Worm (Caenorhabditis elegans) whole organism, midembryonic: ENCODE results near the gene ctg-2.

Experiments used
- T22C8.4 ChIP-seq: fragments of 200-800 bp; sonication (Bioruptor generic); IDR thresholded peaks from 2 replicates; pipeline ENCODE4 v1.3.6; 2022; ENCODE audit warnings: missing genetic modification characterization, missing compliant biosample characterization
- cog-1 ChIP-seq: sonication (generic microtip); optimal IDR thresholded peaks from 2 replicates; lab custom pipeline; 2016; ENCODE audit warnings: missing genetic modification characterization, missing compliant biosample characterization
- flt-1 ChIP-seq: fragments of 200-800 bp; sonication (Bioruptor generic); IDR thresholded peaks from 2 replicates; pipeline ENCODE4 v1.3.6; 2022; ENCODE audit warnings: missing genetic modification characterization, missing compliant biosample characterization
- klf-2 ChIP-seq: fragments of 200-800 bp; sonication (Bioruptor generic); conservative IDR thresholded peaks from 2 replicates; pipeline ENCODE4 v1.3.6; 2022; ENCODE audit warnings: missing genetic modification reagents, missing genetic modification characterization, missing compliant biosample characterization
- med-1 ChIP-seq: sonication (generic microtip); optimal IDR thresholded peaks from 2 replicates; lab custom pipeline; 2017; ENCODE audit warnings: missing genetic modification characterization, mild to moderate bottlenecking, missing compliant biosample characterization, antibody characterized with exemption, missing genetic modification reagents; ENCODE audit not compliant: insufficient read depth
- ref-1 ChIP-seq: fragments of 200-800 bp; sonication (Bioruptor generic); conservative IDR thresholded peaks from 2 replicates; pipeline ENCODE4 v1.3.6; 2022; ENCODE audit warnings: missing genetic modification reagents, missing genetic modification characterization, missing compliant biosample characterization
- tab-1 ChIP-seq: fragments of 200-800 bp; sonication (Bioruptor generic); IDR thresholded peaks from 2 replicates; pipeline ENCODE4 v1.3.6; 2022; ENCODE audit warnings: missing genetic modification characterization, missing compliant biosample characterization
- ztf-23 ChIP-seq: fragments of 200-800 bp; sonication (Bioruptor generic); IDR thresholded peaks from 2 replicates; pipeline ENCODE4 v1.3.6; 2022; ENCODE audit warnings: missing genetic modification reagents, missing genetic modification characterization, missing compliant biosample characterization
- ztf-29 ChIP-seq: fragments of 200-800 bp; sonication (Bioruptor generic); IDR thresholded peaks from 2 replicates; pipeline ENCODE4 v1.3.6; 2022; ENCODE audit warnings: missing genetic modification reagents, missing genetic modification characterization, missing compliant biosample characterization

ctg-2 gene

DNA sequence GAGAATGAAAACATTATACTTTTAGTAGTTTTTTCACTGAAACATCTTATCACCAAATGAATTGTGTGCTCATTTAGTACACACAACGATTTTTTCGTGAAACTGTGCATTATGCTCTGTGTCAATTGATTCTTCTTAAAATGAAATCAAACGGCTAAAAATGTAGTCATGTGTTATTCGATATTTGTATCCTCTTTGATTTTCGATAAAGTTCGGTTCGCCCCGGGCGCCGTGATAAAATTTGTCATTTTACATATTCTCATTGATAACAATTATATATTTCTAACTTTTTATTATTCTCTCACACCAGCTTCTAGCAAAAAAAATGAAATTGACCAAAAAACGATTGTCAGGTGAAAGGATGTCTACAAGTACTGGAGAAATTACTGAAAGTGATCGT lies at the start of gene ctg-2:
ctg-2 (plus strand) TSS at position 326 of the 400 bp plus-strand sequence.
- TF ChIP-seq ztf-29 (GFP tag; lab: Robert Waterston, UW), result no peak
- TF ChIP-seq ref-1 (GFP tag; lab: Robert Waterston, UW), result no peak
- no peak for TF ChIP-seq ztf-23 (GFP tag; lab: Robert Waterston, UW)
- TF ChIP-seq cog-1, result no peak
- no peak for TF ChIP-seq T22C8.4
- no peak for TF ChIP-seq klf-2 (GFP tag; lab: Robert Waterston, UW)
- no peak for TF ChIP-seq flt-1 (GFP tag; lab: Robert Waterston, UW)
- no peak for TF ChIP-seq tab-1 (GFP tag; lab: Robert Waterston, UW)
- no peak for TF ChIP-seq med-1 (GFP tag; lab: Kevin White, UChicago)

DNA sequence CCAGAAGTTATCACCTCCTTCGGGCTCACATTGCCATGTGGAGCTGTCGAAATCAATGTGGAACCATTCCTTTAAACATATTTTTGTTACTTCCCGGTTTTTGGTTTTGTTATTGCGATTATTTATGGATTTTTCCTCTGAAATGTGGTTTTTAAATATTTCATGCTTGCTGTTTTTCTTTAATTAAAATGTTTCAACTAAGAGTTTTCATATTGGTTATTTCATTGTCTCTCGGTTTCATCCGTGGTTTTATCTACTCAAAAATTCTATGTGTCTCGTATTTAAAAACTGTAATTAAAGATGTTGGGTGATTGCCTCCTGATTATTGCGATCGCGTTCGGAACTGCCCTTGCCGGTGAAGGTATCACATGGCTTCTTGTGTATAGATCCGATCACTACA lies 48.0 kb upstream of the ctg-2 start, which contains the start of gene F22B5.10:
F22B5.10 (plus strand) TSS at position 301 of the 400 bp plus-strand sequence.
- TF ChIP-seq ztf-29 (GFP tag; lab: Robert Waterston, UW) (no peak), tab-1 (GFP tag; lab: Robert Waterston, UW) (no peak), T22C8.4 (no peak), cog-1 (no peak), med-1 (GFP tag; lab: Kevin White, UChicago) (no peak), klf-2 (GFP tag; lab: Robert Waterston, UW) (no peak), ztf-23 (GFP tag; lab: Robert Waterston, UW) (no peak), flt-1 (GFP tag; lab: Robert Waterston, UW) (no peak), ref-1 (GFP tag; lab: Robert Waterston, UW) (no peak)

DNA sequence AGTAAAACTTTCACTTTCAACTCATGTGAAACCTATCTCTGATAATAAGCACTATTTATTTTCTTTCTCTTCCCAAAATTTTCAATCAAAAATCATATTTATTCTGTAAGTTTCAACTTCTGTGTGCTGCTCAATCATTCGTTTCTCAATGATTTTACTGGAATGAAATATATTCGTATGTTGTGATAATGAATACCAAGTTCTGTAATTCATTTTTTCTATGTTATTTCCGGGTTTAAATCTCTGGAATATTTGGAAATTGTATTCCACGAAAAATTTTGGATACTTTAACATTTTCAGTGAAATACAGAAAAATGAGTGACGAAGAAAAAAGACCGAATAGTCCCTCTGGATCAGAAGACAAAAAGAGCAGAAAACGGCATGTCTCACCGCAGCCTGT lies 47.0 kb upstream of the ctg-2 start, which contains the start of gene M05D6.2:
M05D6.2 (plus strand) TSS at position 301 of the 400 bp plus-strand sequence.
- no peak for TF ChIP-seq T22C8.4
- TF ChIP-seq klf-2 (GFP tag; lab: Robert Waterston, UW), result no peak

DNA sequence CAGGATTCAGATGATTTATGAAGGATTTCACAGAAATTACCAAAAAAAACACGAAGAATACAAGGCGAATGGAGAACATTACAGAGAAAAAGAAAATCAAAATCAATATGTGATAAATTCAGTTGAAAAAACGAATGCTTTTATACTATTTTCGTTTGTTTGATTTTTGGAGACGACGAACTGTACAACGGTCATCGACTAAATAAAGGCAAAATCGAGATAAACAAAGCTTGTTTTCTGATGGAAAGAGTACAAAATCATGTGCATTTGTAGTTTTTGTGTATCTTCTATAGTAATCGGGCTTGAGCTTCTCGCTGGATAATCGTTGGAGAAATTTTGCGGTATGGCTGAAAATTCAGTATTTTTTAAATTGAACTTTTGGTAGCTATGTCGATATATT lies 43.7 kb upstream of the ctg-2 start, which contains the start of gene M05D6.8:
M05D6.8 (minus strand) TSS at position 101 of the 400 bp plus-strand sequence.
- no peak for TF ChIP-seq tab-1 (GFP tag; lab: Robert Waterston, UW)
- TF ChIP-seq med-1 (GFP tag; lab: Kevin White, UChicago), result no peak

DNA sequence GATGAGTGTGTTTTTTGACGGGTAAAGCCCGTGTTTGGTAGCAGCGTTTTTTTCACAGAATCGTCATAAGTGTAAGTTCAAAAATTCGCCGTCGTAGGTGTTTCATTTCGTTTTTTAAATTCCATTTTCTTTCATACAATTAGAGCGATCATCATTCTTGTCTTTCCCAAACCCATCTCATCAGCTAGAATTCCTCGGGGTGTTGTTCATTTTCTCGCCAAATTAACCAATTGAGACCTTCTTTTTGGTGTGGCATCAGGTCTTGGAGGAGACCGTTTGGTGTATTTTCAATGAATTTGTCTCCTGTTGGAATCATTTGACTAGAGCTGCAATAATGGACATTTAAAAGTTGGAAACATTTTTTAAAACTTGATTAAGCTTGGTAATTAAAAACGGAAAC lies 41.9 kb upstream of the ctg-2 start:
- TF ChIP-seq tab-1 (GFP tag; lab: Robert Waterston, UW) (no peak), ztf-29 (GFP tag; lab: Robert Waterston, UW) (no peak), ref-1 (GFP tag; lab: Robert Waterston, UW) (no peak), T22C8.4 (no peak), flt-1 (GFP tag; lab: Robert Waterston, UW) (no peak), ztf-23 (GFP tag; lab: Robert Waterston, UW) (no peak), klf-2 (GFP tag; lab: Robert Waterston, UW) (no peak), med-1 (GFP tag; lab: Kevin White, UChicago) (no peak), cog-1 (no peak)

DNA sequence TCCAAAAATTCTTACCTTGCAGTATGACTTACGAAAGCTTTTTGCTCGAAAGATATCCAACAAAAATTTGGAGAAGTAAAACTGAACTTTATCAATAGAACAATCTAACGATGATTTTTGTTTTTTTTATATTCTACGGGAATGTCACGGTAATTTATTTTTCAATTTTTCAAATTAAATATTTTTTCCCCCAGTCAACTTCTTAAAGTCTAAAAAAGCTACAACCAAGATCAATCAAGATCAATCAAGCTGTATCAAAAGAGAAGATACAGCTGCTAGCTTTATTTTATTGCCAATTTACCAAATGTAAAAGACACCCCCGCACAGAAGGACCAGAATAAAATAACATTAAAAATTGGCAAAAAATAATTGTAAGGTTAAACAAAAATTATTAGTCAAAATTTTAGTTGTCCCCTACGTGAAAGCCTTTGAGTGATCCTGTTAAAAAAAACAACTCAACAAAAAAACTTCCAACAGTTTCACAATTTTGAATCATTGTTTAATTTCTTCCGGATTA lies 39.5 kb upstream of the ctg-2 start, which contains the start of the genes M05D6.1 and M05D6.3:
M05D6.1 (minus strand) TSS at position 101 of the 517 bp plus-strand sequence.
M05D6.3 (plus strand) TSS at position 467 of the 517 bp plus-strand sequence.
- TF ChIP-seq ref-1 (GFP tag; lab: Robert Waterston, UW), result no peak
- no peak for TF ChIP-seq ztf-23 (GFP tag; lab: Robert Waterston, UW)
- no peak for TF ChIP-seq klf-2 (GFP tag; lab: Robert Waterston, UW)
- TF ChIP-seq tab-1 (GFP tag; lab: Robert Waterston, UW), result no peak
- TF ChIP-seq T22C8.4, result no peak
- no peak for TF ChIP-seq med-1 (GFP tag; lab: Kevin White, UChicago)

DNA sequence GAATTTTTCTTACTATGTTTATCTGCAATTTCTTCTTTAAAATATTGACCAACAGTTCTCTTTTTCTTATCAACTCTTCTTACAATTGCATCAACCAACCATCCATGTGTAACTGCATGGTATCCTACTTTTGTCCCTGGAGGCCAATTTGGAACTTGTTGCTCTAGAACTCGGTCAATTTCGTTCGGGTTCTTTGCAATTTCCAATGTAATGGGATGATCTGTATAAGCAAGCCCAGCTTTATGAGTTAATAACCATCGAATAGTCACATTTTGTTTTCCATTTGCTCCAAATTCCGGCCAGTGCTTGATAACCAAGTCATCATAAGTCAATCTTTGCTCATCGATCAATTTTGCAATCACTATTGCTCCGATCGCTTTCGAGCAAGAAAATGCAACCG lies 35.5 kb upstream of the ctg-2 start:
- TF ChIP-seq ref-1 (GFP tag; lab: Robert Waterston, UW), result no peak
- TF ChIP-seq ztf-29 (GFP tag; lab: Robert Waterston, UW), result no peak
- TF ChIP-seq med-1 (GFP tag; lab: Kevin White, UChicago), result no peak
- TF ChIP-seq cog-1, result no peak

DNA sequence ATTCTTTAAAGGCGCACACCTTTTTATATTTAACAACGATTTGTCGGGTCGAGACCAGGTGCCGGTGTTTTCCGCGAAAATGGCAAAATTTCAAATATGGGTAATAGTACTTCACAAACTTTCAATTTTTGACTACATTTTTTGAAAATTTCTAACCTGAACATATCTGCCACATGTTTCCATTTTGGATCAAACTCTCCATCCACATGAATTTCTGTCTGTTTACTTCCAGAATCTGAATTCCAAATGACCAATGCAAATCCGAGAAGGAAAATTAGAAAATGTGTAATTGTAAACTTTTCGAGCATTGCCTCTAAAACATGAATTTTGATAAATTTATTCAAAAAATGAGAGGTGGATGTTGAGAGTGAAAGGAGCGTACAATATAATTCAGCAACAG lies 34.7 kb upstream of the ctg-2 start, which contains the start of gene lact-4:
lact-4 (minus strand) TSS at position 313 of the 400 bp plus-strand sequence.
- TF ChIP-seq cog-1 (no peak), ref-1 (GFP tag; lab: Robert Waterston, UW) (no peak), ztf-23 (GFP tag; lab: Robert Waterston, UW) (no peak), med-1 (GFP tag; lab: Kevin White, UChicago) (no peak), tab-1 (GFP tag; lab: Robert Waterston, UW) (no peak), ztf-29 (GFP tag; lab: Robert Waterston, UW) (no peak), flt-1 (GFP tag; lab: Robert Waterston, UW) (no peak), klf-2 (GFP tag; lab: Robert Waterston, UW) (no peak), T22C8.4 (no peak)

DNA sequence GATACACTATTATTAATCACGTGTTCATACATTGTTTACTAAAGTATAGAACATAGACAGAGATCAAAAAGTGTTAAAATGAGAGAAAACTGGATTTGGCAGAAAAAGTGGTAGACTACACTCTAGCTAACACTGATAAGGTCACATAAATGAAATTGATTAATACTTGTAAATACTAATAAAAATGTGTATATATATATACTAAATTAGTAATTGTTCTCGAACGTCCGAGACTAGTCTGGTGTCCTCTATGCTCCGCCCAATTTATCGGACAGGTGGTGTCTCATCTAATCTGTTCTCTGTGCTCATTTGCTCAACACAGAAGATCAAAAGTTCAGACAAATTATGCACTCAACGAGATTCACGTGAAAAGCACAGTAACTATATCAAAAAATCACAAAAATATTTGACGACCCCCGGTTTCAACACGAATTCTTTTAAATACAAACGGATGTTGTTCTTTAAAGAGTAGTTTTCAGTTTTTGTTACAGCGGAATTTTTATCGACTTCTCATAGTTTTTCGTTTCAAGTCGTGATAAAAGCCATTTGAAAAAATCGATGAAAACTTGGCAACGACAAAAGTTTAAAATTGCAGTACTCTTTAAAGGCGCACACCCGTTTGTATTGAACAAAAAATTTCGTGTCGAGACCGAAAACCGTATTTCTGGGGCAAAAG lies 33.7 kb upstream of the ctg-2 start:
- TF ChIP-seq klf-2 (GFP tag; lab: Robert Waterston, UW) (no peak), flt-1 (GFP tag; lab: Robert Waterston, UW) (no peak), cog-1 (no peak), tab-1 (GFP tag; lab: Robert Waterston, UW) (no peak), T22C8.4 (no peak), ztf-29 (GFP tag; lab: Robert Waterston, UW) (no peak), med-1 (GFP tag; lab: Kevin White, UChicago) (no peak), ref-1 (GFP tag; lab: Robert Waterston, UW) (no peak), ztf-23 (GFP tag; lab: Robert Waterston, UW) (no peak)
